Worm (Caenorhabditis elegans) whole organism, young adult: Measurements from ENCODE around the gene alh-8.

Experiments
- B0336.3 ChIP-seq: fragments of 200-800 bp; sonication (Bioruptor generic); IDR thresholded peaks from 2 replicates; pipeline ENCODE4 v1.3.6; 2022; ENCODE audit warnings: missing genetic modification characterization, missing compliant biosample characterization
- D2030.7 ChIP-seq: fragments of 200-800 bp; sonication (Bioruptor generic); IDR thresholded peaks from 2 replicates; pipeline ENCODE4 v1.3.6; 2022; ENCODE audit warnings: missing genetic modification reagents, missing genetic modification characterization, missing compliant biosample characterization
- F23B12.7 ChIP-seq: sonication (generic microtip); optimal IDR thresholded peaks from 2 replicates; lab custom pipeline; 2017; ENCODE audit warnings: missing genetic modification characterization, mild to moderate bottlenecking, missing compliant biosample characterization, antibody characterized with exemption, moderate library complexity; ENCODE audit not compliant: insufficient read depth
- F37B4.10 ChIP-seq: fragments of 200-800 bp; sonication (Bioruptor generic); IDR thresholded peaks from 2 replicates; pipeline ENCODE4 v1.3.6; 2022; ENCODE audit warnings: missing genetic modification characterization, missing compliant biosample characterization
- F57A8.1 ChIP-seq: fragments of 200-800 bp; sonication (Bioruptor generic); optimal IDR thresholded peaks from 2 replicates; lab custom pipeline; 2018; ENCODE audit warnings: mild to moderate bottlenecking, missing genetic modification characterization, moderate library complexity, missing compliant biosample characterization
- K11D2.4 ChIP-seq: fragments of 200-800 bp; sonication (Bioruptor generic); IDR thresholded peaks from 2 replicates; pipeline ENCODE4 v1.3.6; 2022; ENCODE audit warnings: missing genetic modification reagents, missing genetic modification characterization, missing compliant biosample characterization
- T07F8.4 ChIP-seq: sonication (generic microtip); optimal IDR thresholded peaks from 2 replicates; lab custom pipeline; 2016; ENCODE audit warnings: mild to moderate bottlenecking, missing genetic modification characterization, moderate library complexity, missing compliant biosample characterization
- Y53F4B.3 ChIP-seq: fragments of 200-800 bp; sonication (Bioruptor generic); IDR thresholded peaks from 2 replicates; pipeline ENCODE4 v1.3.6; 2022; ENCODE audit warnings: missing genetic modification reagents, missing genetic modification characterization, missing compliant biosample characterization
- ZK185.1 ChIP-seq: sonication (generic microtip); optimal IDR thresholded peaks from 2 replicates; lab custom pipeline; 2016; ENCODE audit warnings: mild to moderate bottlenecking, missing genetic modification characterization, missing compliant biosample characterization; ENCODE audit not compliant: poor library complexity, severe bottlenecking
- aptf-3 ChIP-seq: fragments of 200-800 bp; sonication (Bioruptor generic); IDR thresholded peaks from 2 replicates; pipeline ENCODE4 v1.3.6; 2022; ENCODE audit warnings: missing genetic modification characterization, missing compliant biosample characterization
- atf-7 ChIP-seq: sonication (generic microtip); optimal IDR thresholded peaks from 2 replicates; lab custom pipeline; 2017; ENCODE audit warnings: mild to moderate bottlenecking, missing genetic modification characterization, missing compliant biosample characterization
- athp-1 ChIP-seq: sonication (generic microtip); optimal IDR thresholded peaks from 2 replicates; lab custom pipeline; 2017; ENCODE audit warnings: mild to moderate bottlenecking, missing genetic modification characterization, missing compliant biosample characterization
- attf-5 ChIP-seq: fragments of 200-800 bp; sonication (Bioruptor generic); optimal IDR thresholded peaks from 2 replicates; lab custom pipeline; 2018; ENCODE audit warnings: mild to moderate bottlenecking, missing genetic modification characterization, missing compliant biosample characterization
- bed-1 ChIP-seq: fragments of 200-800 bp; sonication (Bioruptor generic); IDR thresholded peaks from 2 replicates; pipeline ENCODE4 v1.3.6; 2022; ENCODE audit warnings: missing genetic modification reagents, missing genetic modification characterization, missing compliant biosample characterization
- ccch-3 ChIP-seq: fragments of 200-800 bp; sonication (Bioruptor generic); optimal IDR thresholded peaks from 2 replicates; lab custom pipeline; 2018; ENCODE audit warnings: mild to moderate bottlenecking, missing genetic modification characterization, missing compliant biosample characterization
- ceh-79 ChIP-seq: sonication (generic microtip); optimal IDR thresholded peaks from 2 replicates; lab custom pipeline; 2017; ENCODE audit warnings: mild to moderate bottlenecking, missing genetic modification characterization, missing compliant biosample characterization
- efl-1 ChIP-seq: fragments of 150-350 bp; optimal IDR thresholded peaks from 2 replicates; lab custom pipeline; 2014; ENCODE audit warnings: missing biosample characterization, missing genetic modification reagents, missing genetic modification characterization
- egrh-3 ChIP-seq: fragments of 200-800 bp; sonication (Bioruptor generic); IDR thresholded peaks from 2 replicates; pipeline ENCODE4 v1.3.6; 2022; ENCODE audit warnings: missing genetic modification reagents, missing genetic modification characterization, missing compliant biosample characterization
- gei-17 ChIP-seq: fragments of 200-800 bp; sonication (Bioruptor generic); optimal IDR thresholded peaks from 2 replicates; lab custom pipeline; 2018; ENCODE audit warnings: mild to moderate bottlenecking, missing genetic modification characterization, missing compliant biosample characterization
- hmg-1.2 ChIP-seq: fragments of 200-800 bp; sonication (Bioruptor generic); IDR thresholded peaks from 2 replicates; pipeline ENCODE4 v1.3.6; 2022; ENCODE audit warnings: missing genetic modification reagents, missing genetic modification characterization, missing compliant biosample characterization
- hmg-20 ChIP-seq: fragments of 200-800 bp; sonication (Bioruptor generic); IDR thresholded peaks from 2 replicates; pipeline ENCODE4 v1.3.6; 2022; ENCODE audit warnings: missing genetic modification reagents, missing genetic modification characterization, missing compliant biosample characterization
- hsf-1 ChIP-seq: fragments of 200-800 bp; sonication (Bioruptor generic); IDR thresholded peaks from 2 replicates; pipeline ENCODE4 v1.3.6; 2022; ENCODE audit warnings: missing genetic modification reagents, missing genetic modification characterization, missing compliant biosample characterization
- let-607 ChIP-seq, 2 experiments: fragments of 200-800 bp in 1 of 2; sonication (Bioruptor generic) in 1 of 2; sonication (generic microtip) in 1 of 2; optimal IDR thresholded peaks; 2 replicates each; lab custom pipeline; 2016 to 2018; ENCODE audit warnings: mild to moderate bottlenecking in 2 of 2, missing compliant biosample characterization in 2 of 2, missing genetic modification characterization in 2 of 2, moderate library complexity in 2 of 2, missing genotype in 1 of 2
- lin-26 ChIP-seq: fragments of 200-800 bp; sonication (Bioruptor generic); IDR thresholded peaks from 2 replicates; pipeline ENCODE4 v1.3.6; 2022; ENCODE audit warnings: missing genetic modification reagents, missing genetic modification characterization, missing compliant biosample characterization
- lir-1 ChIP-seq: fragments of 200-800 bp; sonication (Bioruptor generic); conservative IDR thresholded peaks from 2 replicates; pipeline ENCODE4 v1.3.6; 2022; ENCODE audit warnings: missing genetic modification reagents, missing genetic modification characterization, missing compliant biosample characterization
- lsl-1 ChIP-seq: fragments of 200-800 bp; sonication (Bioruptor generic); optimal IDR thresholded peaks from 2 replicates; lab custom pipeline; 2018; ENCODE audit warnings: mild to moderate bottlenecking, missing genetic modification characterization, moderate library complexity, missing compliant biosample characterization
- madf-3 ChIP-seq: fragments of 200-800 bp; sonication (Bioruptor generic); IDR thresholded peaks from 2 replicates; pipeline ENCODE4 v1.3.6; 2022; ENCODE audit warnings: missing genetic modification reagents, missing genetic modification characterization, missing compliant biosample characterization
- madf-6 ChIP-seq: fragments of 200-800 bp; sonication (Bioruptor generic); IDR thresholded peaks from 2 replicates; pipeline ENCODE4 v1.3.6; 2022; ENCODE audit warnings: missing genetic modification reagents, missing genetic modification characterization, missing compliant biosample characterization
- nfyb-1 ChIP-seq: fragments of 200-800 bp; sonication (Bioruptor generic); IDR thresholded peaks from 2 replicates; pipeline ENCODE4 v1.3.6; 2022; ENCODE audit warnings: missing genetic modification reagents, missing genetic modification characterization, missing compliant biosample characterization
- nhr-120 ChIP-seq: fragments of 200-800 bp; sonication (Bioruptor generic); IDR thresholded peaks from 2 replicates; pipeline ENCODE4 v1.3.6; 2022; ENCODE audit warnings: missing genetic modification characterization, missing compliant biosample characterization
- nhr-27 ChIP-seq: fragments of 200-800 bp; sonication (Bioruptor generic); optimal IDR thresholded peaks from 2 replicates; lab custom pipeline; 2018; ENCODE audit warnings: mild to moderate bottlenecking, missing genetic modification characterization, moderate library complexity, missing compliant biosample characterization
- nhr-90 ChIP-seq: sonication (generic microtip); optimal IDR thresholded peaks from 2 replicates; lab custom pipeline; 2016; ENCODE audit warnings: missing genotype, mild to moderate bottlenecking, missing genetic modification characterization, missing compliant biosample characterization
- snpc-1.1 ChIP-seq: sonication (generic microtip); optimal IDR thresholded peaks from 2 replicates; lab custom pipeline; 2017; ENCODE audit warnings: missing genetic modification characterization, mild to moderate bottlenecking, missing compliant biosample characterization, antibody characterized with exemption, moderate library complexity, missing genotype, missing genetic modification reagents; ENCODE audit not compliant: insufficient read depth
- snpc-4 ChIP-seq, 5 experiments: fragments of 150-350 bp in 1 of 5; sonication (generic microtip) in 4 of 5; optimal IDR thresholded peaks; 2 replicates each; lab custom pipeline; 2014 to 2018; ENCODE audit warnings: missing genetic modification characterization in 5 of 5, missing biosample characterization in 3 of 5, antibody characterized with exemption in 2 of 5, mild to moderate bottlenecking in 2 of 5, missing compliant biosample characterization in 2 of 5, missing genotype in 2 of 5, moderate library complexity in 2 of 5, missing genetic modification reagents in 1 of 5
- somi-1 ChIP-seq: fragments of 200-800 bp; sonication (Bioruptor generic); optimal IDR thresholded peaks from 2 replicates; lab custom pipeline; 2018; ENCODE audit warnings: mild to moderate bottlenecking, missing genetic modification characterization, missing compliant biosample characterization
- tbp1 ChIP-seq: fragments of 200-800 bp; sonication (Bioruptor generic); optimal IDR thresholded peaks from 2 replicates; lab custom pipeline; 2018; ENCODE audit warnings: mild to moderate bottlenecking, missing genetic modification characterization, missing compliant biosample characterization
- tbx-9 ChIP-seq: sonication (generic microtip); optimal IDR thresholded peaks from 2 replicates; lab custom pipeline; 2016; ENCODE audit warnings: borderline replicate concordance, missing genetic modification characterization, inconsistent platforms, missing compliant biosample characterization
- tlf-1 ChIP-seq: fragments of 200-800 bp; sonication (Bioruptor generic); optimal IDR thresholded peaks from 2 replicates; lab custom pipeline; 2018; ENCODE audit warnings: mild to moderate bottlenecking, missing genetic modification characterization, missing compliant biosample characterization
- xnd-1 ChIP-seq: sonication (generic microtip); optimal IDR thresholded peaks from 2 replicates; lab custom pipeline; 2016; ENCODE audit warnings: missing genotype, missing genetic modification reagents, missing genetic modification characterization, missing compliant biosample characterization

Gene alh-8

DNA sequence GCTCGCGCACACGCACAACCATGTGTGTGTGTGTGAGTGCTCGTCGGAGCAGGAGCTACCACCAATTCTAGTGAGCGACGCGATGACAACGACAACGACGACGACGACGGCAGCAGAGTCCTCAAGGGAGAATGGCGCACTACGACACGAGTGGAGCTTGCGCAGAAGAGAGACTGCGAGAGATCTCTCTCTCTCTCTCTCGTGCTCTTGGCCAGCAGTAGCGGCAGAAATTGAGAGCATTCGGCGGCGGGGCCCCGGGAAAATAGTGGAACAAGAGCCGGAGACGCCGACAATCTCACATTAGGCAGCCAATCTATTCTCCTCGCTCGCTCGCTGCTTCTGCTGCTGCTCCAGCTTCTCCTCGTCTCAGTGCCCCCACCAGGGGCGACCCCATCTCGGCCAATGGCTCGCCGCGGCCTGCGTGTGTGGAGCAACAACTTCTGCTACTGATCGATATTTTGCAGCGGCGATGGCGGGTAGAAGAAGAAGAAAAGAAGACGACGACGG, 18.0 kb downstream of the alh-8 start (continued):
- no peak for TF ChIP-seq hmg-20 (GFP tag; lab: Robert Waterston, UW)
- no peak for TF ChIP-seq ccch-3 (GFP tag; lab: Kevin White, UChicago)
- no peak for TF ChIP-seq tbx-9
- TF ChIP-seq F57A8.1 (GFP tag; lab: Kevin White, UChicago) = no peak
- TF ChIP-seq tlf-1 (GFP tag; lab: Kevin White, UChicago) = no peak
- TF ChIP-seq nhr-90 (tag; lab: Kevin White, UChicago) = peak; percentile 8
- peak; percentile 39 for TF ChIP-seq hmg-1.2 (GFP tag; lab: Robert Waterston, UW)
- 0 out of 2 replicates have a peak, but pooled peaks have one; percentile 24 for TF ChIP-seq nfyb-1
- 0 out of 2 replicates have a peak, but pooled peaks have one; percentile 48 for TF ChIP-seq F37B4.10 (GFP tag; lab: Robert Waterston, UW)
- TF ChIP-seq tbp1 (GFP tag; lab: Kevin White, UChicago) = no peak
- TF ChIP-seq xnd-1 = no peak

DNA sequence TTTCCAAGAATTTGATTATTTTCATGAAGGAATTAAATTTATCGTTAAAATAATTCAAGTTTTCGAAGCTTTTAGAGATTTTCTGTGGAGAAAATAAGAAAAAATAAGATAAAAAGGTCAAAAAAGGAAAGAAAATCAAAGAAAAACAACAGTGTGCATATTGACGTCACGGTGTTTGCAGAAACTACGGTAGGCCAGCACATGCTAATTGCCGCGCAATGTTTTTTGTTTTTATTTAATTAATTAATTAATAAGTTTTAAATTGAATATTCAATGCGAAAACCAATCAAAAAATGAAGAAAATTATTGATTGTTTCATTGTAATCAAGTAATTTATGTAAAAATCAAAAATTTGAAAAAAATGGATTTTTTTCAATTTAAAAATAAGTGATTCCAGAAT, 19.0 kb downstream of the alh-8 start:
- TF ChIP-seq athp-1 (tag; lab: Kevin White, UChicago) (peak; percentile 27), lsl-1 (GFP tag; lab: Kevin White, UChicago) (peak; percentile 67), madf-6 (GFP tag; lab: Robert Waterston, UW) (peak; percentile 39; the same call in 1 of the 2 replicates), tlf-1 (GFP tag; lab: Kevin White, UChicago) (no peak), F23B12.7 (tag; lab: Kevin White, UChicago) (peak; percentile 1), D2030.7 (GFP tag; lab: Robert Waterston, UW) (0 out of 2 replicates have a peak, but pooled peaks have one; percentile 13), nhr-27 (tag; lab: Kevin White, UChicago) (no peak)

ce11 chrII:11748494-11748893, 19.6 kb downstream of the alh-8 start, which contains the start of the genes F44E5.17 and gpb-1:
TSS of gene F44E5.17 (minus strand) at chrII:11748594.
TSS of gene gpb-1 (minus strand) at chrII:11748611.
- TF ChIP-seq hmg-1.2 (GFP tag; lab: Robert Waterston, UW) = peak; percentile 11; the same call in 1 of the 2 replicates
- TF ChIP-seq attf-5 (GFP tag; lab: Kevin White, UChicago) = no peak
- peak; percentile 6 for TF ChIP-seq efl-1 (GFP tag; lab: Kevin White, UChicago)
- TF ChIP-seq, all 124 proteins: peak for 2

ce11 chrII:11749490-11750172, 20.8 kb downstream of the alh-8 start:
- TF ChIP-seq hsf-1 (GFP tag; lab: Robert Waterston, UW) (no peak), madf-3 (GFP tag; lab: Robert Waterston, UW) (0 out of 2 replicates have a peak, but pooled peaks have one; percentile 63), nhr-120 (no peak), atf-7 (peak; percentile 75), T07F8.4 (peak; percentile 41), aptf-3 (GFP tag; lab: Robert Waterston, UW) (no peak), let-607 (tag; optimal IDR thresholded peaks at IDR 0.05; lab: Kevin White, UChicago) (peak; percentile 66 to 77), somi-1 (GFP tag; lab: Kevin White, UChicago) (peak; percentile 17), egrh-3 (GFP tag; lab: Robert Waterston, UW) (peak; percentile 89), gei-17 (peak; percentile 65), B0336.3 (GFP tag; lab: Robert Waterston, UW) (peak; percentile 91), ZK185.1 (tag; lab: Kevin White, UChicago) (peak; percentile 40), ceh-79 (tag; lab: Kevin White, UChicago) (no peak), K11D2.4 (GFP tag; lab: Robert Waterston, UW) (peak; percentile 73), Y53F4B.3 (GFP tag; lab: Robert Waterston, UW) (no peak), snpc-4 (GFP tag; optimal IDR thresholded peaks at IDR 0.05; lab: Kevin White, UChicago) (no peak), snpc-4 (tag; optimal IDR thresholded peaks at IDR 0.05; lab: Kevin White, UChicago) (peak in 3 of 4 experiments; percentile 51 to 74 (median 59)), bed-1 (GFP tag; lab: Robert Waterston, UW) (no peak), nhr-90 (tag; lab: Kevin White, UChicago) (peak; percentile 63), snpc-1.1 (tag; lab: Kevin White, UChicago) (no peak), ccch-3 (GFP tag; lab: Kevin White, UChicago) (no peak), attf-5 (GFP tag; lab: Kevin White, UChicago) (peak; percentile 89), tlf-1 (GFP tag; lab: Kevin White, UChicago) (peak; percentile 22), lir-1 (GFP tag; lab: Robert Waterston, UW) (peak; percentile 66), lin-26 (GFP tag; lab: Robert Waterston, UW) (0 out of 2 replicates have a peak, but pooled peaks have one; percentile 61)
